Fruit fly (Drosophila melanogaster): Measurements from ENCODE around the gene CG10748.

The CG10748 gene

dm6 chr3L:13007946-13008462 lies 35.8 kb upstream of the CG10748 start (continued):
- peak in 1 of 2 experiments; percentile 81 for TF ChIP-seq crp (GFP tag; optimal IDR thresholded peaks at IDR 0.05)
- 0 out of 3 replicates have a peak, but pooled peaks have one; percentile 16 for TF ChIP-seq CG17361 (GFP tag; IDR thresholded peaks at IDR 0.05)
- TF ChIP-seq unc-4 (GFP tag; IDR thresholded peaks at IDR 0.05; ENCODE audit: partially characterized antibody) = peak; percentile 71
- no peak for TF ChIP-seq tll (GFP tag; optimal IDR thresholded peaks at IDR 0.05)
- peak; percentile 29 for TF ChIP-seq lbe (GFP tag; optimal IDR thresholded peaks at IDR 0.05)
- TF ChIP-seq Doc3 (GFP tag; IDR thresholded peaks at IDR 0.05; ENCODE audit: partially characterized antibody) = peak; percentile 69
- TF ChIP-seq H15 (GFP tag; IDR thresholded peaks at IDR 0.05) = no peak
- TF ChIP-seq CG13287 (GFP tag; IDR thresholded peaks at IDR 0.05; ENCODE audit: partially characterized antibody) = peak; percentile 75
- TF ChIP-seq inv (GFP tag; IDR thresholded peaks at IDR 0.05; ENCODE audit: partially characterized antibody) = peak; percentile 54; the same call in 1 of the 2 replicates
- TF ChIP-seq Dll (GFP tag; IDR thresholded peaks at IDR 0.05; ENCODE audit: partially characterized antibody) = peak; percentile 78
- TF ChIP-seq CG16813 (GFP tag; IDR thresholded peaks at IDR 0.05; ENCODE audit: partially characterized antibody) = peak; percentile 67
- TF ChIP-seq vnd (GFP tag; IDR thresholded peaks at IDR 0.05; ENCODE audit: partially characterized antibody) = peak; percentile 54; the same call in 2 of the 3 replicates
- peak; percentile 48 for TF ChIP-seq MBD-R2 (GFP tag; IDR thresholded peaks at IDR 0.05)
- TF ChIP-seq CG10267 (tag; optimal IDR thresholded peaks at IDR 0.05) = peak; percentile 35
- peak; percentile 67 for TF ChIP-seq zen (tag; optimal IDR thresholded peaks at IDR 0.05)
- TF ChIP-seq pzg (GFP tag; optimal IDR thresholded peaks at IDR 0.05) = peak; percentile 39
- peak; percentile 55; the same call in 2 of the 3 replicates for TF ChIP-seq CG34224 (GFP tag; IDR thresholded peaks at IDR 0.05; ENCODE audit: partially characterized antibody)
- 0 out of 3 replicates have a peak, but pooled peaks have one; percentile 49 for TF ChIP-seq CG14860 (GFP tag; IDR thresholded peaks at IDR 0.05; ENCODE audit: partially characterized antibody)
- TF ChIP-seq CG31441 (GFP tag; IDR thresholded peaks at IDR 0.05) = 0 out of 2 replicates have a peak, but pooled peaks have one; percentile 17
- peak; percentile 69 for TF ChIP-seq CG3995 (GFP tag; optimal IDR thresholded peaks at IDR 0.05)
- TF ChIP-seq Dref (GFP tag; IDR thresholded peaks at IDR 0.05) = peak; percentile 75
- TF ChIP-seq sna (GFP tag; IDR thresholded peaks at IDR 0.05; ENCODE audit: partially characterized antibody) = peak; percentile 65
- peak; percentile 15 for TF ChIP-seq CG8290 (GFP tag; optimal IDR thresholded peaks at IDR 0.05)
- TF ChIP-seq CG8290 (tag; optimal IDR thresholded peaks at IDR 0.05) = no peak
- TF ChIP-seq HLH4C (GFP tag; IDR thresholded peaks at IDR 0.05; ENCODE audit: partially characterized antibody) = peak; percentile 78

DNA sequence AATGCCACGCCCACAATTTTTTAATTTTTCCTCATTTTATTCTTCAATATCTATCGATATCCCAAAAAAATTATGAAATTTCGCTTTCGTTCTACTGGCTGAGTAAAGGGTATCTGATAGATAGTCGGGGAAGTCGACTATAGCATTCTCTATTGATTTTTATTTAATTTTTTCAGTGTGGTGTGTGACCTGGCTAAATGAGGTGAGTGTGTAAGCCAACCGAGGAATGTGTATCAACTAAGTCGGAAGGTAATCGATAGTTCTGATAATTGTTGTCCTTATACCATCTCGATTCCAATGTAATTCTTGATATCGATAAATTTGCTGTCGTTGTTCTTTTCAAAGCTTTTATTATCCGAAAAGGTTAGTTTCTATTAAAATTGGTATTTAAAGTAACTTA lies 34.3 kb upstream of the CG10748 start, which contains the start of gene CG11263:
CG11263 (plus strand) TSS at position 328 of the 400 bp plus-strand sequence.
- TF ChIP-seq gfzf (GFP tag; optimal IDR thresholded peaks at IDR 0.05) (peak; percentile 53), stc (GFP tag; IDR thresholded peaks at IDR 0.05) (no peak), tin (GFP tag; optimal IDR thresholded peaks at IDR 0.05) (peak; percentile 62), inv (GFP tag; IDR thresholded peaks at IDR 0.05; ENCODE audit: partially characterized antibody) (peak; percentile 74), Fer3 (tag; optimal IDR thresholded peaks at IDR 0.05) (peak; percentile 17), CG34376 (GFP tag; optimal IDR thresholded peaks at IDR 0.05) (peak; percentile 12), maf-S (GFP tag; optimal IDR thresholded peaks at IDR 0.05) (peak; percentile 54), CHES-1-like (GFP tag; optimal IDR thresholded peaks at IDR 0.05) (peak; percentile 45), BEAF-32 (GFP tag; optimal IDR thresholded peaks at IDR 0.05) (peak; percentile 78), CG12391 (tag; optimal IDR thresholded peaks at IDR 0.05) (peak; percentile 43), yki (optimal IDR thresholded peaks at IDR 0.05) (no peak), HLH54F (GFP tag; optimal IDR thresholded peaks at IDR 0.05) (peak; percentile 64), CG18476 (GFP tag; optimal IDR thresholded peaks at IDR 0.05) (peak; percentile 29), ind (GFP tag; optimal IDR thresholded peaks at IDR 0.05) (peak; percentile 43), vnd (GFP tag; IDR thresholded peaks at IDR 0.05; ENCODE audit: partially characterized antibody) (peak; percentile 75), fd64A (GFP tag; optimal IDR thresholded peaks at IDR 0.05) (no peak), Dbx (GFP tag; IDR thresholded peaks at IDR 0.05) (peak; percentile 73), nmo (GFP tag; optimal IDR thresholded peaks at IDR 0.05) (peak; percentile 46), row (GFP tag; IDR thresholded peaks at IDR 0.05) (peak; percentile 62), Taf1 (GFP tag; IDR thresholded peaks at IDR 0.05) (peak; percentile 54; the same call in 1 of the 2 replicates), HLHmδ (GFP tag; optimal IDR thresholded peaks at IDR 0.05) (no peak), CG18764 (GFP tag; optimal IDR thresholded peaks at IDR 0.05) (peak; percentile 45), CG7556 (GFP tag; optimal IDR thresholded peaks at IDR 0.05) (no peak), Ets97D (GFP tag; optimal IDR thresholded peaks at IDR 0.05) (peak; percentile 84), CG34422 (GFP tag; IDR thresholded peaks at IDR 0.05) (peak; percentile 59; the same call in 1 of the 3 replicates)

Measured in whole organism, embryonic.